Fruit fly (Drosophila melanogaster) whole organism, prepupa: ENCODE measurements around the gene Clic.

Source experiments
- Blimp-1 ChIP-seq: fragments of 200-800 bp; sonication (Bioruptor generic); optimal IDR thresholded peaks from 3 replicates; lab custom pipeline; 2017; ENCODE audit warnings: missing biosample characterization, missing genetic modification characterization, mild to moderate bottlenecking, moderate library complexity, missing genetic modification reagents
- CG8119 ChIP-seq: fragments of 200-800 bp; sonication (Bioruptor generic); IDR thresholded peaks from 3 replicates; pipeline ENCODE4 v1.3.6; 2022; ENCODE audit warnings: missing biosample characterization, missing genetic modification characterization
- Hr39 ChIP-seq: fragments of 200-800 bp; sonication (Bioruptor generic); optimal IDR thresholded peaks from 2 replicates; lab custom pipeline; 2016; ENCODE audit warnings: missing biosample characterization, missing genetic modification characterization
- Lpt ChIP-seq: fragments of 200-800 bp; sonication (Bioruptor generic); optimal IDR thresholded peaks from 3 replicates; lab custom pipeline; 2016; ENCODE audit warnings: missing biosample characterization, missing genetic modification characterization
- Met ChIP-seq: fragments of 200-800 bp; sonication (Bioruptor generic); optimal IDR thresholded peaks from 3 replicates; lab custom pipeline; 2016; ENCODE audit warnings: missing biosample characterization, missing genetic modification characterization
- Sox15 ChIP-seq: fragments of 200-800 bp; sonication (Bioruptor generic); optimal IDR thresholded peaks from 3 replicates; lab custom pipeline; 2016; ENCODE audit warnings: missing biosample characterization, missing genetic modification characterization
- dsx ChIP-seq: fragments of 200-800 bp; optimal IDR thresholded peaks from 3 replicates; lab custom pipeline; 2019; ENCODE audit warnings: missing biosample characterization, mild to moderate bottlenecking, missing genetic modification characterization, moderate library complexity; ENCODE audit not compliant: poor library complexity, severe bottlenecking
- salr ChIP-seq, 2 experiments: fragments of 200-800 bp; sonication (Bioruptor generic); optimal IDR thresholded peaks; 3 replicates each; lab custom pipeline; 2016 to 2018; ENCODE audit warnings: missing biosample characterization in 2 of 2, missing genetic modification characterization in 2 of 2, mild to moderate bottlenecking in 1 of 2

dm6 chrX:13830029-13830428, 7.9 kb upstream of the Clic start, which contains the start of gene jub:
- TF ChIP-seq salr (GFP tag; optimal IDR thresholded peaks at IDR 0.05; lab: Kevin White, UChicago) (no peak), Sox15 (GFP tag; lab: Kevin White, UChicago) (no peak), Blimp-1 (GFP tag; lab: Kevin White, UChicago) (no peak), CG8119 (no peak), Met (GFP tag; lab: Kevin White, UChicago) (no peak), Hr39 (GFP tag; lab: Kevin White, UChicago) (no peak), Lpt (GFP tag; lab: Kevin White, UChicago) (no peak), dsx (peak; percentile 19)
